Worm (Caenorhabditis elegans) whole organism, early embryonic: ENCODE results near the gene M04B2.4.

ENCODE experiments used
- B0310.2 ChIP-seq: sonication (generic microtip); optimal IDR thresholded peaks from 2 replicates; lab custom pipeline; 2016; ENCODE audit warnings: mild to moderate bottlenecking, missing genetic modification characterization, missing compliant biosample characterization
- F13C5.2 ChIP-seq: sonication (generic microtip); optimal IDR thresholded peaks from 2 replicates; lab custom pipeline; 2017; ENCODE audit warnings: mild to moderate bottlenecking, missing genetic modification characterization, inconsistent platforms, missing compliant biosample characterization
- aly-1 ChIP-seq: sonication (generic microtip); optimal IDR thresholded peaks from 2 replicates; lab custom pipeline; 2016; ENCODE audit warnings: missing genetic modification characterization, missing compliant biosample characterization
- ama-1 ChIP-seq: fragments of 150-350 bp; optimal IDR thresholded peaks from 2 replicates; lab custom pipeline; 2014
- ceh-13 ChIP-seq: fragments of 200-800 bp; sonication (Bioruptor generic); optimal IDR thresholded peaks from 2 replicates; lab custom pipeline; 2018; ENCODE audit warnings: mild to moderate bottlenecking, missing genetic modification characterization, missing compliant biosample characterization
- ceh-36 ChIP-seq: sonication (generic microtip); optimal IDR thresholded peaks from 2 replicates; lab custom pipeline; 2016; ENCODE audit warnings: missing genetic modification characterization, inconsistent platforms, missing compliant biosample characterization
- ets-7 ChIP-seq: sonication (generic microtip); optimal IDR thresholded peaks from 2 replicates; lab custom pipeline; 2016; ENCODE audit warnings: missing genotype, missing genetic modification characterization, missing compliant biosample characterization
- flt-1 ChIP-seq: fragments of 200-800 bp; sonication (Bioruptor generic); IDR thresholded peaks from 2 replicates; pipeline ENCODE4 v1.3.6; 2022; ENCODE audit warnings: missing genetic modification characterization, missing compliant biosample characterization
- hmbx-1 ChIP-seq: sonication (generic microtip); optimal IDR thresholded peaks from 2 replicates; lab custom pipeline; 2016; ENCODE audit warnings: mild to moderate bottlenecking, missing genetic modification characterization, missing compliant biosample characterization
- hmg-4 ChIP-seq: fragments of 200-800 bp; sonication (Bioruptor generic); optimal IDR thresholded peaks from 2 replicates; lab custom pipeline; 2018; ENCODE audit warnings: mild to moderate bottlenecking, missing genetic modification characterization, missing compliant biosample characterization
- hnd-1 ChIP-seq: sonication (generic microtip); optimal IDR thresholded peaks from 2 replicates; lab custom pipeline; 2016; ENCODE audit warnings: missing genetic modification characterization, missing compliant biosample characterization
- pes-1 ChIP-seq: fragments of 200-800 bp; sonication (Bioruptor generic); IDR thresholded peaks from 2 replicates; pipeline ENCODE4 v1.3.6; 2022; ENCODE audit warnings: missing genetic modification reagents, missing genetic modification characterization, missing compliant biosample characterization
- scrt-1 ChIP-seq: fragments of 200-800 bp; sonication (Bioruptor generic); IDR thresholded peaks from 2 replicates; pipeline ENCODE4 v1.3.6; 2022; ENCODE audit warnings: missing genetic modification characterization, missing compliant biosample characterization
- sea-1 ChIP-seq: fragments of 200-800 bp; sonication (Bioruptor generic); conservative IDR thresholded peaks from 2 replicates; pipeline ENCODE4 v1.3.6; 2022; ENCODE audit warnings: missing genetic modification characterization, missing compliant biosample characterization
- tbx-11 ChIP-seq: fragments of 200-800 bp; sonication (Bioruptor generic); IDR thresholded peaks from 2 replicates; pipeline ENCODE4 v1.3.6; 2022; ENCODE audit warnings: missing genetic modification characterization, missing compliant biosample characterization
- tbx-37 ChIP-seq: fragments of 200-800 bp; sonication (Bioruptor generic); conservative IDR thresholded peaks from 2 replicates; pipeline ENCODE4 v1.3.6; 2022; ENCODE audit warnings: missing genetic modification reagents, missing genetic modification characterization, missing compliant biosample characterization
- tra-4 ChIP-seq: sonication (generic microtip); optimal IDR thresholded peaks from 2 replicates; lab custom pipeline; 2017; ENCODE audit warnings: missing genetic modification characterization, missing compliant biosample characterization

M04B2.4 gene

ce11 chrIV:11520960-11521359, at the start of gene M04B2.4, which contains the start of gene gfl-1:
TSS of gene M04B2.4 (minus strand) at chrIV:11521031.
TSS of gene gfl-1 (plus strand) at chrIV:11521290.
- TF ChIP-seq ceh-36 (no peak), tra-4 (tag; lab: Kevin White, UChicago) (no peak), hnd-1 (tag; lab: Kevin White, UChicago) (no peak), hmbx-1 (tag; lab: Kevin White, UChicago) (no peak), ama-1 (lab: Kevin White, UChicago) (no peak), ets-7 (tag; lab: Kevin White, UChicago) (no peak), sea-1 (no peak), hmg-4 (no peak), scrt-1 (no peak), F13C5.2 (tag; lab: Kevin White, UChicago) (no peak), tbx-11 (GFP tag; lab: Robert Waterston, UW) (no peak)

ce11 chrIV:11570200-11570599, 49.4 kb upstream of the M04B2.4 start, which contains the start of gene srgp-1:
TSS of gene srgp-1 (plus strand) at chrIV:11570500.
- TF ChIP-seq B0310.2 (tag; lab: Kevin White, UChicago) (no peak), hnd-1 (tag; lab: Kevin White, UChicago) (no peak), aly-1 (tag; lab: Kevin White, UChicago) (no peak), hmbx-1 (tag; lab: Kevin White, UChicago) (no peak), tbx-37 (GFP tag; lab: Robert Waterston, UW) (no peak), scrt-1 (no peak), ceh-13 (GFP tag; lab: Kevin White, UChicago) (no peak)

- TF ChIP-seq tbx-37 (GFP tag; lab: Robert Waterston, UW), result no peak
- TF ChIP-seq tra-4 (tag; lab: Kevin White, UChicago), result no peak
- no peak for TF ChIP-seq ama-1 (lab: Kevin White, UChicago)
- no peak for TF ChIP-seq hmg-4
- no peak for TF ChIP-seq flt-1 (GFP tag; lab: Robert Waterston, UW)
- no peak for TF ChIP-seq tbx-11 (GFP tag; lab: Robert Waterston, UW)
- TF ChIP-seq ceh-36, result no peak
- TF ChIP-seq aly-1 (tag; lab: Kevin White, UChicago), result no peak
- TF ChIP-seq hmbx-1 (tag; lab: Kevin White, UChicago), result no peak
Measured at ce11 chrIV:11569795-11570194, 49.0 kb upstream of the M04B2.4 start.

- TF ChIP-seq F13C5.2 (tag; lab: Kevin White, UChicago) (no peak), sea-1 (no peak), ama-1 (lab: Kevin White, UChicago) (no peak), tbx-37 (GFP tag; lab: Robert Waterston, UW) (no peak), B0310.2 (tag; lab: Kevin White, UChicago) (no peak), ceh-36 (no peak), ceh-13 (GFP tag; lab: Kevin White, UChicago) (no peak), tra-4 (tag; lab: Kevin White, UChicago) (no peak), scrt-1 (no peak), ets-7 (tag; lab: Kevin White, UChicago) (no peak), aly-1 (tag; lab: Kevin White, UChicago) (no peak), hmbx-1 (tag; lab: Kevin White, UChicago) (no peak), hmg-4 (no peak), flt-1 (GFP tag; lab: Robert Waterston, UW) (no peak)
Measured at ce11 chrIV:11568249-11568940, 47.6 kb upstream of the M04B2.4 start.

ce11 chrIV:11566146-11566545, 45.3 kb upstream of the M04B2.4 start, which contains the start of gene sec-24.1:
TSS of gene sec-24.1 (minus strand) at chrIV:11566194.
- TF ChIP-seq scrt-1, result no peak
- TF ChIP-seq pes-1 (GFP tag; lab: Robert Waterston, UW), result 0 out of 2 replicates have a peak, but pooled peaks have one; percentile 44
- TF ChIP-seq sea-1, result no peak
- TF ChIP-seq tbx-37 (GFP tag; lab: Robert Waterston, UW), result no peak
- TF ChIP-seq aly-1 (tag; lab: Kevin White, UChicago), result no peak
- TF ChIP-seq hmg-4, result no peak
- no peak for TF ChIP-seq tbx-11 (GFP tag; lab: Robert Waterston, UW)
- TF ChIP-seq tra-4 (tag; lab: Kevin White, UChicago), result no peak
- no peak for TF ChIP-seq ets-7 (tag; lab: Kevin White, UChicago)
- TF ChIP-seq hnd-1 (tag; lab: Kevin White, UChicago), result no peak
- TF ChIP-seq flt-1 (GFP tag; lab: Robert Waterston, UW), result no peak
- TF ChIP-seq F13C5.2 (tag; lab: Kevin White, UChicago), result peak; percentile 47
- no peak for TF ChIP-seq hmbx-1 (tag; lab: Kevin White, UChicago)
- no peak for TF ChIP-seq ceh-36
- TF ChIP-seq ama-1 (lab: Kevin White, UChicago), result no peak

ce11 chrIV:11565022-11565421, 44.2 kb upstream of the M04B2.4 start:
- TF ChIP-seq aly-1 (tag; lab: Kevin White, UChicago) (peak; percentile 33), pes-1 (GFP tag; lab: Robert Waterston, UW) (no peak), scrt-1 (no peak), tra-4 (tag; lab: Kevin White, UChicago) (no peak), sea-1 (no peak), B0310.2 (tag; lab: Kevin White, UChicago) (no peak), ets-7 (tag; lab: Kevin White, UChicago) (no peak), tbx-11 (GFP tag; lab: Robert Waterston, UW) (no peak)

ce11 chrIV:11563090-11563489, 42.3 kb upstream of the M04B2.4 start:
- TF ChIP-seq tbx-37 (GFP tag; lab: Robert Waterston, UW) (no peak), ama-1 (lab: Kevin White, UChicago) (no peak), hnd-1 (tag; lab: Kevin White, UChicago) (no peak), aly-1 (tag; lab: Kevin White, UChicago) (no peak), ceh-13 (GFP tag; lab: Kevin White, UChicago) (no peak), ets-7 (tag; lab: Kevin White, UChicago) (no peak), scrt-1 (no peak), hmbx-1 (tag; lab: Kevin White, UChicago) (no peak), F13C5.2 (tag; lab: Kevin White, UChicago) (no peak), flt-1 (GFP tag; lab: Robert Waterston, UW) (no peak), pes-1 (GFP tag; lab: Robert Waterston, UW) (no peak)
